Worm (Caenorhabditis elegans) whole organism, midembryonic: Measurements from ENCODE around the gene glp-1.

ENCODE experiments used
- T22C8.4 ChIP-seq: fragments of 200-800 bp; sonication (Bioruptor generic); IDR thresholded peaks from 2 replicates; pipeline ENCODE4 v1.3.6; 2022; ENCODE audit warnings: missing genetic modification characterization, missing compliant biosample characterization
- cog-1 ChIP-seq: sonication (generic microtip); optimal IDR thresholded peaks from 2 replicates; lab custom pipeline; 2016; ENCODE audit warnings: missing genetic modification characterization, missing compliant biosample characterization
- ref-1 ChIP-seq: fragments of 200-800 bp; sonication (Bioruptor generic); conservative IDR thresholded peaks from 2 replicates; pipeline ENCODE4 v1.3.6; 2022; ENCODE audit warnings: missing genetic modification reagents, missing genetic modification characterization, missing compliant biosample characterization
- ztf-23 ChIP-seq: fragments of 200-800 bp; sonication (Bioruptor generic); IDR thresholded peaks from 2 replicates; pipeline ENCODE4 v1.3.6; 2022; ENCODE audit warnings: missing genetic modification reagents, missing genetic modification characterization, missing compliant biosample characterization

- TF ChIP-seq ztf-23 (GFP tag; lab: Robert Waterston, UW) (no peak), T22C8.4 (no peak), ref-1 (GFP tag; lab: Robert Waterston, UW) (no peak), cog-1 (tag; lab: Kevin White, UChicago) (no peak)
These were observed 16.5 kb upstream of the glp-1 start, which contains the start of gene F02A9.7 for ce11 chrIII:9075539-9075938.
